Worm (Caenorhabditis elegans) whole organism, L4 larva: ENCODE results near the gene ptr-13.

Experiments used
- R02D3.7 ChIP-seq: fragments of 150-350 bp; sonication (generic microtip); optimal IDR thresholded peaks from 3 replicates; lab custom pipeline; 2014; ENCODE audit warnings: missing biosample characterization, missing genetic modification characterization
- T20F7.1 ChIP-seq: fragments of 200-800 bp; sonication (Bioruptor generic); optimal IDR thresholded peaks from 2 replicates; lab custom pipeline; 2018; ENCODE audit warnings: mild to moderate bottlenecking, missing genetic modification characterization, missing compliant biosample characterization
- ZK546.5 ChIP-seq, 2 experiments: sonication (generic microtip); optimal IDR thresholded peaks; 2 replicates each; lab custom pipeline; 2017; ENCODE audit warnings: missing biosample characterization in 2 of 2, missing genetic modification characterization in 2 of 2
- arid-1 ChIP-seq: fragments of 200-800 bp; sonication (Bioruptor generic); conservative IDR thresholded peaks from 2 replicates; pipeline ENCODE4 v1.3.6; 2022; ENCODE audit warnings: missing genetic modification reagents, missing genetic modification characterization, missing compliant biosample characterization
- ceh-20 ChIP-seq: fragments of 200-800 bp; sonication (Bioruptor generic); IDR thresholded peaks from 2 replicates; pipeline ENCODE4 v1.3.6; 2022; ENCODE audit warnings: missing genetic modification reagents, missing genetic modification characterization, missing compliant biosample characterization
- ceh-28 ChIP-seq: fragments of 150-350 bp; optimal IDR thresholded peaks from 2 replicates; lab custom pipeline; 2014; ENCODE audit warnings: missing biosample characterization, missing genetic modification reagents, missing genetic modification characterization
- ceh-32 ChIP-seq: sonication (generic microtip); optimal IDR thresholded peaks from 2 replicates; lab custom pipeline; 2016; ENCODE audit warnings: mild to moderate bottlenecking, missing genetic modification characterization, missing compliant biosample characterization; ENCODE audit not compliant: poor library complexity
- daf-16 ChIP-seq, 3 experiments: sonication (generic microtip); optimal IDR thresholded peaks; 2 replicates each; lab custom pipeline; 2016 to 2017; ENCODE audit warnings: missing genetic modification characterization in 3 of 3, missing genetic modification reagents in 3 of 3, mild to moderate bottlenecking in 2 of 3, missing compliant biosample characterization in 2 of 3, missing biosample characterization in 1 of 3, moderate library complexity in 1 of 3
- daf-19 ChIP-seq: fragments of 200-800 bp; sonication (Bioruptor generic); conservative IDR thresholded peaks from 2 replicates; pipeline ENCODE4 v1.3.6; 2022; ENCODE audit warnings: missing genetic modification characterization, missing compliant biosample characterization
- dmd-6 ChIP-seq: fragments of 200-800 bp; sonication (Bioruptor generic); IDR thresholded peaks from 2 replicates; pipeline ENCODE4 v1.3.6; 2022; ENCODE audit warnings: missing genetic modification reagents, missing genetic modification characterization, missing compliant biosample characterization
- dpl-1 ChIP-seq: fragments of 150-350 bp; optimal IDR thresholded peaks from 2 replicates; lab custom pipeline; 2014; ENCODE audit warnings: missing biosample characterization, missing genetic modification reagents, missing genetic modification characterization
- dve-1 ChIP-seq: sonication (generic microtip); optimal IDR thresholded peaks from 2 replicates; lab custom pipeline; 2017; ENCODE audit warnings: antibody characterized with exemption, mild to moderate bottlenecking, missing genetic modification characterization, missing compliant biosample characterization; ENCODE audit not compliant: insufficient read depth
- hif-1 ChIP-seq, 2 experiments: sonication (generic microtip); optimal IDR thresholded peaks; 2 replicates each; lab custom pipeline; 2016 to 2017; ENCODE audit warnings: missing compliant biosample characterization in 2 of 2, missing genetic modification characterization in 2 of 2, missing genetic modification reagents in 2 of 2, missing genotype in 2 of 2, mild to moderate bottlenecking in 1 of 2
- hlh-30 ChIP-seq: sonication (generic microtip); optimal IDR thresholded peaks from 2 replicates; lab custom pipeline; 2017; ENCODE audit warnings: antibody characterized with exemption, mild to moderate bottlenecking, missing genetic modification characterization, missing compliant biosample characterization; ENCODE audit not compliant: insufficient read depth
- hmg-1.1 ChIP-seq: fragments of 200-800 bp; sonication (Bioruptor generic); IDR thresholded peaks from 2 replicates; pipeline ENCODE4 v1.3.6; 2022; ENCODE audit warnings: missing genetic modification reagents, missing genetic modification characterization, missing compliant biosample characterization
- lin-39 ChIP-seq: fragments of 150-350 bp; optimal IDR thresholded peaks from 2 replicates; lab custom pipeline; 2014; ENCODE audit warnings: missing biosample characterization, missing genetic modification reagents, missing genetic modification characterization
- lsy-2 ChIP-seq, 2 experiments: fragments of 150-350 bp in 1 of 2; sonication (generic microtip) in 1 of 2; optimal IDR thresholded peaks; 2 replicates each; lab custom pipeline; 2014 to 2017; ENCODE audit warnings: missing biosample characterization in 2 of 2, missing genetic modification characterization in 2 of 2
- madf-9 ChIP-seq: fragments of 200-800 bp; sonication (Bioruptor generic); conservative IDR thresholded peaks from 2 replicates; pipeline ENCODE4 v1.3.6; 2022; ENCODE audit warnings: missing genetic modification reagents, missing genetic modification characterization, missing compliant biosample characterization
- mdt-29 ChIP-seq: fragments of 200-800 bp; sonication (Bioruptor generic); IDR thresholded peaks from 2 replicates; pipeline ENCODE4 v1.3.6; 2022; ENCODE audit warnings: missing genetic modification reagents, missing genetic modification characterization, missing compliant biosample characterization
- mep-1 ChIP-seq: fragments of 150-350 bp; sonication (generic microtip); optimal IDR thresholded peaks from 3 replicates; lab custom pipeline; 2014; ENCODE audit warnings: missing biosample characterization, missing genetic modification characterization
- mes-2 ChIP-seq: sonication (generic microtip); optimal IDR thresholded peaks from 2 replicates; lab custom pipeline; 2016; ENCODE audit warnings: missing genotype, mild to moderate bottlenecking, missing genetic modification characterization, missing compliant biosample characterization; ENCODE audit not compliant: poor library complexity, severe bottlenecking
- mxl-2 ChIP-seq: fragments of 200-800 bp; sonication (Bioruptor generic); conservative IDR thresholded peaks from 2 replicates; pipeline ENCODE4 v1.3.6; 2022; ENCODE audit warnings: missing genetic modification reagents, missing genetic modification characterization, missing compliant biosample characterization
- mxl-3 ChIP-seq: fragments of 200-800 bp; sonication (Bioruptor generic); optimal IDR thresholded peaks from 2 replicates; lab custom pipeline; 2018; ENCODE audit warnings: mild to moderate bottlenecking, missing genetic modification characterization, missing compliant biosample characterization
- nhr-11 ChIP-seq: fragments of 150-350 bp; optimal IDR thresholded peaks from 2 replicates; lab custom pipeline; 2014; ENCODE audit warnings: missing biosample characterization, missing genetic modification characterization
- nhr-237 ChIP-seq: sonication (generic microtip); optimal IDR thresholded peaks from 2 replicates; lab custom pipeline; 2017; ENCODE audit warnings: missing biosample characterization, missing genetic modification characterization
- nhr-25 ChIP-seq: sonication (generic microtip); optimal IDR thresholded peaks from 2 replicates; lab custom pipeline; 2017; ENCODE audit warnings: missing genetic modification characterization, mild to moderate bottlenecking, missing compliant biosample characterization, antibody characterized with exemption, moderate library complexity, borderline replicate concordance; ENCODE audit not compliant: insufficient read depth
- nhr-48 ChIP-seq: sonication (generic microtip); optimal IDR thresholded peaks from 2 replicates; lab custom pipeline; 2016; ENCODE audit warnings: mild to moderate bottlenecking, missing genetic modification characterization, missing compliant biosample characterization
- nhr-6 ChIP-seq: fragments of 150-350 bp; optimal IDR thresholded peaks from 2 replicates; lab custom pipeline; 2014; ENCODE audit warnings: missing biosample characterization, missing genetic modification characterization
- pha-4 ChIP-seq, 2 experiments: fragments of 150-350 bp in 1 of 2; fragments of 200-800 bp in 1 of 2; sonication (Bioruptor generic) in 1 of 2; IDR thresholded peaks in 1 of 2; optimal IDR thresholded peaks in 1 of 2; 2 replicates each; pipeline versions ENCODE4 v1.3.6 to Lab custom; 2014 to 2022; ENCODE audit warnings: missing genetic modification characterization in 2 of 2, missing genetic modification reagents in 2 of 2, missing biosample characterization in 1 of 2, missing compliant biosample characterization in 1 of 2
- saeg-2 ChIP-seq: fragments of 200-800 bp; sonication (Bioruptor generic); IDR thresholded peaks from 2 replicates; pipeline ENCODE4 v1.3.6; 2022; ENCODE audit warnings: missing genetic modification reagents, missing genetic modification characterization, missing compliant biosample characterization
- sdz-12 ChIP-seq: fragments of 200-800 bp; sonication (Bioruptor generic); optimal IDR thresholded peaks from 2 replicates; lab custom pipeline; 2018; ENCODE audit warnings: mild to moderate bottlenecking, missing genetic modification characterization, missing compliant biosample characterization
- set-16 ChIP-seq: fragments of 200-800 bp; sonication (Bioruptor generic); IDR thresholded peaks from 2 replicates; pipeline ENCODE4 v1.3.6; 2022; ENCODE audit warnings: missing genetic modification reagents, missing genetic modification characterization, missing compliant biosample characterization
- snpc-1.2 ChIP-seq: fragments of 200-800 bp; sonication (Bioruptor generic); IDR thresholded peaks from 2 replicates; pipeline ENCODE4 v1.3.6; 2022; ENCODE audit warnings: missing genetic modification reagents, missing genetic modification characterization, missing compliant biosample characterization
- spr-1 ChIP-seq: sonication (generic microtip); optimal IDR thresholded peaks from 2 replicates; lab custom pipeline; 2016; ENCODE audit warnings: mild to moderate bottlenecking, missing genetic modification characterization, missing compliant biosample characterization
- spr-3 ChIP-seq: fragments of 200-800 bp; sonication (Bioruptor generic); optimal IDR thresholded peaks from 2 replicates; lab custom pipeline; 2018; ENCODE audit warnings: mild to moderate bottlenecking, missing genetic modification characterization, missing compliant biosample characterization
- tra-1 ChIP-seq: fragments of 200-800 bp; sonication (Bioruptor generic); IDR thresholded peaks from 2 replicates; pipeline ENCODE4 v1.3.6; 2022; ENCODE audit warnings: missing genetic modification reagents, missing genetic modification characterization, missing compliant biosample characterization
- unc-130 ChIP-seq: sonication (generic microtip); optimal IDR thresholded peaks from 2 replicates; lab custom pipeline; 2016; ENCODE audit warnings: missing genetic modification reagents, missing genetic modification characterization, missing compliant biosample characterization
- unc-62 ChIP-seq, 3 experiments: fragments of 150-350 bp in 1 of 3; sonication (generic microtip); optimal IDR thresholded peaks in 2 of 3; peaks in 1 of 3; 1 replicate in 1 of 3; 2 replicates in 2 of 3; lab custom pipeline; 2014 to 2017; ENCODE audit warnings: missing biosample characterization in 3 of 3, missing genetic modification characterization in 3 of 3, missing genetic modification reagents in 3 of 3, missing genotype in 1 of 3

ptr-13 gene

DNA sequence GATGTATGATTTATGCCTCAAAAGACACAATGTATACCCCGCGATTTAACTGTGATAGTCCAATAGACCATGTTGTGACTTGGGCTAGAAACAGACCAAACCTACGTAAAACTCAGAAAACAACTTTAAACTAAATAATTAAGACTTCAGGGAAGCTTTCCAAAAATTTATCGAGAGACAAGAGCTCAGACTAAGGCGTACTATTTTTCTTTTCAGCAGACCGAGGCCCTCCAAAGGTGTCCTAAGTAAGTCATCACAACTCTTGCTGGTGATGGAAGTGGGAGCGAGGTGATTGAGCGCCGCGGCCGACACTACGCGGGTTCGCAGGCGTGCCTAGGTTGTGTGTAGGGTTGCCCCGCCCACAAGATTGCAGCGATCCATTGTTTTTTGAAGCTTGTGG, 4.8 kb upstream of the ptr-13 start (continued):
- peak; percentile 50 for TF ChIP-seq dmd-6 (GFP tag; lab: Robert Waterston, UW)
- peak; percentile 68 for TF ChIP-seq arid-1 (GFP tag; lab: Robert Waterston, UW)
- TF ChIP-seq T20F7.1 (GFP tag; lab: Kevin White, UChicago): no peak
- TF ChIP-seq set-16 (GFP tag; lab: Robert Waterston, UW): peak; percentile 65
- peak; percentile 60; the same call in 1 of the 2 replicates for TF ChIP-seq hmg-1.1 (GFP tag; lab: Robert Waterston, UW)
- no peak for TF ChIP-seq mxl-2 (GFP tag; lab: Robert Waterston, UW)
- peak; percentile 51 for TF ChIP-seq nhr-48 (tag; lab: Kevin White, UChicago)
- peak; percentile 53 to 79 for TF ChIP-seq daf-16 (GFP tag; optimal IDR thresholded peaks at IDR 0.05; lab: Kevin White, UChicago)
- peak; percentile 45 for TF ChIP-seq daf-16 (tag; optimal IDR thresholded peaks at IDR 0.05; lab: Kevin White, UChicago)
- no peak for TF ChIP-seq ceh-28
- TF ChIP-seq nhr-25 (tag; lab: Kevin White, UChicago): peak; percentile 73
- peak; percentile 79 for TF ChIP-seq snpc-1.2
- TF ChIP-seq nhr-237 (tag; lab: Kevin White, UChicago): no peak
- TF ChIP-seq saeg-2 (GFP tag; lab: Robert Waterston, UW): 0 out of 2 replicates have a peak, but pooled peaks have one; percentile 47
- TF ChIP-seq madf-9: peak; percentile 26; the same call in 1 of the 2 replicates
- TF ChIP-seq dve-1 (tag; lab: Kevin White, UChicago): peak; percentile 78
- peak; percentile 44; the same call in 1 of the 2 replicates for TF ChIP-seq mdt-29 (GFP tag; lab: Robert Waterston, UW)
- peak; percentile 55 for TF ChIP-seq spr-3 (GFP tag; lab: Kevin White, UChicago)
- peak; percentile 79 for TF ChIP-seq spr-1
- TF ChIP-seq ZK546.5 (tag; optimal IDR thresholded peaks at IDR 0.05; lab: Kevin White, UChicago): no peak
- TF ChIP-seq mep-1 (tag; lab: Kevin White, UChicago): peak; percentile 81
- TF ChIP-seq, all 104 proteins: peak for 53

ce11 chrII:11166414-11166813, 4.1 kb upstream of the ptr-13 start:
- no peak for TF ChIP-seq ceh-20 (GFP tag; lab: Robert Waterston, UW)
- TF ChIP-seq daf-19: no peak
- no peak for TF ChIP-seq R02D3.7 (tag; lab: Kevin White, UChicago)
- peak; percentile 79 for TF ChIP-seq set-16 (GFP tag; lab: Robert Waterston, UW)
- TF ChIP-seq unc-130: no peak
- no peak for TF ChIP-seq nhr-6 (tag; lab: Kevin White, UChicago)
- TF ChIP-seq dve-1 (tag; lab: Kevin White, UChicago): peak; percentile 16
- no peak for TF ChIP-seq nhr-11 (tag; lab: Kevin White, UChicago)
- peak; percentile 13 for TF ChIP-seq hlh-30 (tag; lab: Kevin White, UChicago)
- no peak for TF ChIP-seq mxl-3
- TF ChIP-seq ceh-32 (tag; lab: Kevin White, UChicago): no peak
- TF ChIP-seq dpl-1 (GFP tag; lab: Kevin White, UChicago): no peak
- no peak for TF ChIP-seq spr-1
- TF ChIP-seq daf-16 (GFP tag; optimal IDR thresholded peaks at IDR 0.05; lab: Kevin White, UChicago): no peak
- peak; percentile 29 for TF ChIP-seq daf-16 (tag; optimal IDR thresholded peaks at IDR 0.05; lab: Kevin White, UChicago)
- no peak for TF ChIP-seq hif-1 (tag; optimal IDR thresholded peaks at IDR 0.05; lab: Kevin White, UChicago)
- peak in 1 of 2 experiments; percentile 14 for TF ChIP-seq lsy-2 (tag; optimal IDR thresholded peaks at IDR 0.05; lab: Kevin White, UChicago)
- TF ChIP-seq mes-2: peak; percentile 3
- TF ChIP-seq lin-39: no peak
- no peak for TF ChIP-seq sdz-12 (GFP tag; lab: Kevin White, UChicago)
- TF ChIP-seq tra-1 (GFP tag; lab: Robert Waterston, UW): no peak
- no peak for TF ChIP-seq unc-62 (GFP tag; optimal IDR thresholded peaks at IDR 0.05 in 1 of 2; lab: Kevin White, UChicago)
- no peak for TF ChIP-seq unc-62 (tag; optimal IDR thresholded peaks at IDR 0.05; lab: Kevin White, UChicago)
- TF ChIP-seq pha-4 (GFP tag; IDR thresholded peaks at IDR 0.05; lab: Robert Waterston, UW): peak; percentile 32; the same call in 1 of the 2 replicates
- TF ChIP-seq pha-4 (tag; optimal IDR thresholded peaks at IDR 0.05; lab: Kevin White, UChicago): no peak
- TF ChIP-seq, all 104 proteins: peak for 7
